Worm (Caenorhabditis elegans) whole organism, L3 larva: Measurements from ENCODE around the gene syx-18.

Source experiments
- ceh-82 ChIP-seq: fragments of 150-350 bp; optimal IDR thresholded peaks from 2 replicates; lab custom pipeline; 2014; ENCODE audit warnings: missing biosample characterization, missing genetic modification characterization
- daf-12 ChIP-seq: fragments of 150-350 bp; optimal IDR thresholded peaks from 2 replicates; lab custom pipeline; 2014; ENCODE audit warnings: missing biosample characterization, missing genetic modification reagents, missing genetic modification characterization
- mdl-1 ChIP-seq: fragments of 150-350 bp; optimal IDR thresholded peaks from 2 replicates; lab custom pipeline; 2014; ENCODE audit warnings: missing biosample characterization, missing genetic modification characterization
- nhr-28 ChIP-seq: fragments of 150-350 bp; optimal IDR thresholded peaks from 2 replicates; lab custom pipeline; 2014; ENCODE audit warnings: missing biosample characterization, missing genetic modification characterization
- unc-62 ChIP-seq: fragments of 150-350 bp; sonication (generic microtip); optimal IDR thresholded peaks from 4 replicates; lab custom pipeline; 2014; ENCODE audit warnings: missing biosample characterization, missing genetic modification reagents, missing genetic modification characterization

DNA sequence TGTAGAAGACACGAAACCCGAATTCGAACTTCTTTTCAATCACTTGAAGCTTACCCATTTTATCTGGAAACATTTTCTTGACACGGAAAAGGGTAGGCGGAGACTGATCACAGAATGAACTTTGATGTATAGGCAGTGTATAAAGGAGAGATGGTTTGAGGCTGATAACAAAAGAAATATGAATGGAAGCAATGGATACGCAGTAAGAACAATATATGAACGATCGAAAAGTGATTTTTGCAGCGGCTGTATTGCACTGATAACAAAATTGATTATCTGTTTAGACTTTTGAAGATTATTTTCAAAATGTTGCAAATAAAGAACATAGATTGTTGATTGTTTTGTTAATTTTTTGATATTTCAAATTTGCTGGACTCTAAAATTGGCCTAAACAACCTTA, 10.5 kb upstream of the syx-18 start, which contains the start of gene pmp-5:
- TF ChIP-seq unc-62 (no peak), daf-12 (tag; lab: Kevin White, UChicago) (no peak), mdl-1 (tag; lab: Kevin White, UChicago) (no peak), ceh-82 (no peak), nhr-28 (tag; lab: Kevin White, UChicago) (no peak)
